Fruit fly (Drosophila melanogaster) whole organism, embryonic: ENCODE measurements around the gene Inx5.

Experiments used
- CG11093 ChIP-seq: fragments of 200-800 bp; sonication (Bioruptor generic); IDR thresholded peaks from 3 replicates; pipeline ENCODE4 v1.3.6; 2022; ENCODE audit warnings: missing biosample characterization, missing genetic modification characterization
- CG11696 ChIP-seq: fragments of 200-800 bp; sonication (Bioruptor generic); IDR thresholded peaks from 2 replicates; pipeline ENCODE4 v1.3.6; 2022; ENCODE audit warnings: missing biosample characterization, missing genetic modification characterization
- CG12659 ChIP-seq: fragments of 200-800 bp; sonication (Bioruptor generic); optimal IDR thresholded peaks from 3 replicates; lab custom pipeline; 2017; ENCODE audit warnings: mild to moderate bottlenecking, missing biosample characterization, missing genetic modification reagents, missing genetic modification characterization
- CG12769 ChIP-seq: fragments of 200-800 bp; sonication (Bioruptor generic); optimal IDR thresholded peaks from 2 replicates; lab custom pipeline; 2019; ENCODE audit warnings: missing biosample characterization, mild to moderate bottlenecking, missing genetic modification characterization, moderate library complexity
- CG13287 ChIP-seq: fragments of 200-800 bp; sonication (Bioruptor generic); IDR thresholded peaks from 2 replicates; pipeline ENCODE4 v1.3.6; 2022; ENCODE audit warnings: missing biosample characterization, missing genetic modification characterization; ENCODE audit not compliant: partially characterized antibody
- CG15073 ChIP-seq: fragments of 200-800 bp; sonication (Bioruptor generic); optimal IDR thresholded peaks from 2 replicates; lab custom pipeline; 2016; ENCODE audit warnings: missing biosample characterization, missing genetic modification characterization
- CG16813 ChIP-seq: fragments of 200-800 bp; sonication (Bioruptor generic); IDR thresholded peaks from 3 replicates; pipeline ENCODE4 v1.3.6; 2022; ENCODE audit warnings: missing biosample characterization, missing genetic modification characterization; ENCODE audit not compliant: partially characterized antibody
- CG17359 ChIP-seq: fragments of 200-800 bp; sonication (Bioruptor generic); optimal IDR thresholded peaks from 3 replicates; lab custom pipeline; 2018; ENCODE audit warnings: missing biosample characterization, mild to moderate bottlenecking, missing genetic modification characterization, moderate library complexity
- CG18764 ChIP-seq: fragments of 200-800 bp; sonication (Bioruptor generic); optimal IDR thresholded peaks from 3 replicates; lab custom pipeline; 2016; ENCODE audit warnings: missing biosample characterization, missing genetic modification characterization
- CG2202 ChIP-seq: fragments of 200-800 bp; sonication (Bioruptor generic); optimal IDR thresholded peaks from 2 replicates; lab custom pipeline; 2018; ENCODE audit warnings: missing biosample characterization, mild to moderate bottlenecking, missing genetic modification characterization
- CG2678 ChIP-seq: fragments of 200-800 bp; sonication (Bioruptor generic); optimal IDR thresholded peaks from 3 replicates; lab custom pipeline; 2019; ENCODE audit warnings: missing biosample characterization, mild to moderate bottlenecking, missing genetic modification characterization, moderate library complexity
- CG30403 ChIP-seq: fragments of 200-800 bp; sonication (Bioruptor generic); optimal IDR thresholded peaks from 3 replicates; lab custom pipeline; 2016; ENCODE audit warnings: missing biosample characterization, missing genetic modification characterization
- CG30431 ChIP-seq: fragments of 200-800 bp; sonication (Bioruptor generic); optimal IDR thresholded peaks from 2 replicates; lab custom pipeline; 2017; ENCODE audit warnings: missing biosample characterization, missing genetic modification characterization
- CG34224 ChIP-seq: fragments of 200-800 bp; sonication (Bioruptor generic); IDR thresholded peaks from 3 replicates; pipeline ENCODE4 v1.3.6; 2022; ENCODE audit warnings: missing biosample characterization, missing genetic modification characterization; ENCODE audit not compliant: partially characterized antibody
- CG4328 ChIP-seq: fragments of 200-800 bp; sonication (Bioruptor generic); optimal IDR thresholded peaks from 3 replicates; lab custom pipeline; 2017; ENCODE audit warnings: missing biosample characterization, missing genetic modification reagents, missing genetic modification characterization
- CG4707 ChIP-seq: fragments of 200-800 bp; sonication (Bioruptor generic); optimal IDR thresholded peaks from 2 replicates; lab custom pipeline; 2018; ENCODE audit warnings: missing biosample characterization, mild to moderate bottlenecking, missing genetic modification characterization, moderate library complexity
- CG5245 ChIP-seq: fragments of 200-800 bp; sonication (Bioruptor generic); optimal IDR thresholded peaks from 3 replicates; lab custom pipeline; 2016; ENCODE audit warnings: missing biosample characterization, missing genetic modification characterization
- CG7556 ChIP-seq: fragments of 200-800 bp; sonication (Bioruptor generic); optimal IDR thresholded peaks from 2 replicates; lab custom pipeline; 2017; ENCODE audit warnings: missing biosample characterization, mild to moderate bottlenecking, missing genetic modification characterization
- CG7839 ChIP-seq: fragments of 200-800 bp; sonication (Bioruptor generic); optimal IDR thresholded peaks from 3 replicates; lab custom pipeline; 2018; ENCODE audit warnings: missing biosample characterization, mild to moderate bottlenecking, missing genetic modification characterization, moderate library complexity
- CG8388 ChIP-seq: fragments of 200-800 bp; sonication (Bioruptor generic); optimal IDR thresholded peaks from 2 replicates; lab custom pipeline; 2019; ENCODE audit warnings: missing biosample characterization, mild to moderate bottlenecking, missing genetic modification characterization, moderate library complexity
- CG8924 ChIP-seq: fragments of 200-800 bp; optimal IDR thresholded peaks from 3 replicates; lab custom pipeline; 2019; ENCODE audit warnings: missing biosample characterization, mild to moderate bottlenecking, missing genetic modification characterization, moderate library complexity
- CG9876 ChIP-seq: fragments of 200-800 bp; sonication (Bioruptor generic); optimal IDR thresholded peaks from 2 replicates; lab custom pipeline; 2016; ENCODE audit warnings: missing biosample characterization, missing genetic modification characterization
- Deaf1 ChIP-seq: fragments of 200-800 bp; optimal IDR thresholded peaks from 3 replicates; lab custom pipeline; 2019; ENCODE audit warnings: missing biosample characterization, mild to moderate bottlenecking, missing genetic modification characterization, moderate library complexity
- Dll ChIP-seq: fragments of 200-800 bp; sonication (Bioruptor generic); IDR thresholded peaks from 4 replicates; pipeline ENCODE4 v1.3.6; 2022; ENCODE audit warnings: missing biosample characterization, missing genetic modification characterization; ENCODE audit not compliant: partially characterized antibody
- E2f1 ChIP-seq: fragments of 200-800 bp; sonication (Bioruptor generic); IDR thresholded peaks from 2 replicates; pipeline ENCODE4 v1.3.6; 2022; ENCODE audit warnings: missing biosample characterization, missing genetic modification characterization
- Hr78 ChIP-seq, 2 experiments: fragments of 200-800 bp in 1 of 2; fragments of >200 bp in 1 of 2; sonication (Bioruptor generic) in 1 of 2; optimal IDR thresholded peaks; 2 replicates each; lab custom pipeline; 2017 to 2019; ENCODE audit warnings: missing biosample characterization in 2 of 2, missing genetic modification characterization in 2 of 2, mild to moderate bottlenecking in 1 of 2, moderate library complexity in 1 of 2
- Mes4 ChIP-seq: fragments of 200-800 bp; sonication (Bioruptor generic); optimal IDR thresholded peaks from 2 replicates; lab custom pipeline; 2016; ENCODE audit warnings: missing biosample characterization, missing genetic modification characterization
- Sox100B ChIP-seq: fragments of 200-800 bp; sonication (Bioruptor generic); optimal IDR thresholded peaks from 3 replicates; lab custom pipeline; 2018; ENCODE audit warnings: missing biosample characterization, mild to moderate bottlenecking, missing genetic modification characterization
- Sox102F ChIP-seq: fragments of 200-800 bp; sonication (Bioruptor generic); optimal IDR thresholded peaks from 2 replicates; lab custom pipeline; 2018; ENCODE audit warnings: missing biosample characterization, mild to moderate bottlenecking, missing genetic modification characterization, moderate library complexity
- Ssrp ChIP-seq: fragments of 200-800 bp; sonication (Bioruptor generic); optimal IDR thresholded peaks from 2 replicates; lab custom pipeline; 2018; ENCODE audit warnings: missing biosample characterization, mild to moderate bottlenecking, missing genetic modification characterization, moderate library complexity
- abd-A ChIP-seq: fragments of 200-800 bp; sonication (Bioruptor generic); optimal IDR thresholded peaks from 3 replicates; lab custom pipeline; 2019; ENCODE audit warnings: missing biosample characterization, mild to moderate bottlenecking, missing genetic modification characterization, moderate library complexity
- bab2 ChIP-seq: fragments of 200-800 bp; sonication (Bioruptor generic); optimal IDR thresholded peaks from 2 replicates; lab custom pipeline; 2016; ENCODE audit warnings: missing biosample characterization, missing genetic modification characterization
- chn ChIP-seq: fragments of 200-800 bp; sonication (Bioruptor generic); optimal IDR thresholded peaks from 2 replicates; lab custom pipeline; 2016; ENCODE audit warnings: missing biosample characterization, missing genetic modification characterization
- crc ChIP-seq: fragments of 200-800 bp; sonication (Bioruptor generic); optimal IDR thresholded peaks from 2 replicates; lab custom pipeline; 2016; ENCODE audit warnings: missing biosample characterization, missing genetic modification characterization
- dmrt11E ChIP-seq: fragments of 200-800 bp; sonication (Bioruptor generic); optimal IDR thresholded peaks from 3 replicates; lab custom pipeline; 2018; ENCODE audit warnings: missing biosample characterization, mild to moderate bottlenecking, missing genetic modification characterization, moderate library complexity
- dpn ChIP-seq, 2 experiments: fragments of 200-800 bp; sonication (Bioruptor generic); optimal IDR thresholded peaks; 3 replicates each; lab custom pipeline; 2016; ENCODE audit warnings: missing biosample characterization in 2 of 2, missing genetic modification characterization in 2 of 2
- grau ChIP-seq: fragments of 200-800 bp; optimal IDR thresholded peaks from 3 replicates; lab custom pipeline; 2019; ENCODE audit warnings: missing biosample characterization, mild to moderate bottlenecking, missing genetic modification characterization, moderate library complexity
- jumu ChIP-seq: fragments of 200-800 bp; sonication (Bioruptor generic); optimal IDR thresholded peaks from 3 replicates; lab custom pipeline; 2016; ENCODE audit warnings: missing biosample characterization, missing genetic modification characterization
- nau ChIP-seq: fragments of 200-800 bp; sonication (Bioruptor generic); optimal IDR thresholded peaks from 3 replicates; lab custom pipeline; 2017; ENCODE audit warnings: missing biosample characterization, mild to moderate bottlenecking, missing genetic modification characterization, missing genetic modification reagents
- otp ChIP-seq: fragments of 200-800 bp; sonication (Bioruptor generic); IDR thresholded peaks from 3 replicates; pipeline ENCODE4, ENCODE4 v1.3.6; 2022; ENCODE audit warnings: missing biosample characterization, missing genetic modification characterization
- peb ChIP-seq: fragments of 200-800 bp; sonication (Bioruptor generic); IDR thresholded peaks from 2 replicates; pipeline ENCODE4 v1.3.6; 2022; ENCODE audit warnings: missing biosample characterization, missing genetic modification characterization
- salm ChIP-seq: fragments of 200-800 bp; sonication (Bioruptor generic); optimal IDR thresholded peaks from 2 replicates; lab custom pipeline; 2018; ENCODE audit warnings: missing biosample characterization, mild to moderate bottlenecking, missing genetic modification characterization
- sd ChIP-seq: fragments of 200-800 bp; sonication (Bioruptor generic); optimal IDR thresholded peaks from 3 replicates; lab custom pipeline; 2018; ENCODE audit warnings: missing biosample characterization, mild to moderate bottlenecking, missing genetic modification characterization, moderate library complexity
- sna ChIP-seq: fragments of 200-800 bp; sonication (Bioruptor generic); IDR thresholded peaks from 2 replicates; pipeline ENCODE4 v1.3.6; 2022; ENCODE audit warnings: missing biosample characterization, missing genetic modification characterization; ENCODE audit not compliant: partially characterized antibody
- stc ChIP-seq: fragments of 200-800 bp; sonication (Bioruptor generic); IDR thresholded peaks from 2 replicates; pipeline ENCODE4 v1.3.6; 2022; ENCODE audit warnings: missing biosample characterization, missing genetic modification characterization
- trem ChIP-seq: fragments of 200-800 bp; optimal IDR thresholded peaks from 3 replicates; lab custom pipeline; 2019; ENCODE audit warnings: missing biosample characterization, mild to moderate bottlenecking, missing genetic modification characterization, moderate library complexity
- ttk ChIP-seq: fragments of 200-800 bp; sonication (Bioruptor generic); IDR thresholded peaks from 2 replicates; pipeline ENCODE4 v2.1.2; 2022; ENCODE audit warnings: missing biosample characterization, missing genetic modification characterization
- tx ChIP-seq: fragments of 200-800 bp; sonication (Bioruptor generic); optimal IDR thresholded peaks from 2 replicates; lab custom pipeline; 2016; ENCODE audit warnings: missing biosample characterization, missing genetic modification characterization
- zen ChIP-seq: fragments of 200-800 bp; sonication (Bioruptor generic); optimal IDR thresholded peaks from 3 replicates; lab custom pipeline; 2018; ENCODE audit warnings: missing biosample characterization, mild to moderate bottlenecking, missing genetic modification characterization, moderate library complexity
- zf30C ChIP-seq: fragments of 200-800 bp; sonication (Bioruptor generic); optimal IDR thresholded peaks from 3 replicates; lab custom pipeline; 2018; ENCODE audit warnings: missing biosample characterization, mild to moderate bottlenecking, missing genetic modification characterization

Inx5 gene

DNA sequence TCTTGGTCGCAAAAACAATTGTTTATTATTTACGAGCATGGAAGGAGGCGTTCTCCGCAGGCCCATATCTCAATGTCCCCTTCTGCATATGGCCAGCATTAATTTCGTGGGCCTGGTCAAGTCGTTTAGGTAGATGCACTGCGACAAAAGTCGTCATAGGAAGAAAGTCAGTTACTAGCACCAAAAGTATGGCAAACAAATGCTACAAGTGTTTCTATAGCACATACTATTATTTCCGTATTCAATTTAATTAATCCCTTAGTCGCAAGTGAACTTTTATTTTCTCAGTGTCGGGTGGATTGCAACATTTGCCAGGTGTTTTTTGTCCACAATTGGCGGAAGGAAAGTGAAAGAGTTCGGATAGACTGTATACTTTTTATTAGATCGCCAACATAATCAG is 2.3 kb upstream of the Inx5 start (continued):
- no peak for TF ChIP-seq CG4707 (GFP tag; lab: Kevin White, UChicago)
- TF ChIP-seq Dll (GFP tag; lab: Robert Waterston, UW): no peak
- TF ChIP-seq Ssrp (tag; lab: Kevin White, UChicago): no peak
- TF ChIP-seq CG2678 (tag; lab: Kevin White, UChicago): no peak
- no peak for TF ChIP-seq Sox100B (GFP tag; lab: Kevin White, UChicago)
- TF ChIP-seq CG2202: no peak
- peak; percentile 0 for TF ChIP-seq Mes4
- TF ChIP-seq grau: peak; percentile 15
- TF ChIP-seq otp: no peak
- TF ChIP-seq stc (GFP tag; lab: Robert Waterston, UW): peak; percentile 37; the same call in 1 of the 2 replicates
- peak; percentile 4 for TF ChIP-seq chn (GFP tag; lab: Kevin White, UChicago)
- TF ChIP-seq tx: no peak
- TF ChIP-seq jumu (GFP tag; lab: Kevin White, UChicago): no peak
- TF ChIP-seq dpn (GFP tag; optimal IDR thresholded peaks at IDR 0.05; lab: Kevin White, UChicago): peak; percentile 3 to 14
- no peak for TF ChIP-seq crc (GFP tag; lab: Kevin White, UChicago)
- TF ChIP-seq CG30431 (GFP tag; lab: Kevin White, UChicago): no peak
- no peak for TF ChIP-seq CG18764 (GFP tag; lab: Kevin White, UChicago)
- peak; percentile 0 for TF ChIP-seq CG17359
- TF ChIP-seq bab2 (GFP tag; lab: Kevin White, UChicago): no peak
- no peak for TF ChIP-seq zen (tag; lab: Kevin White, UChicago)
- TF ChIP-seq Deaf1 (tag; lab: Kevin White, UChicago): no peak
- no peak for TF ChIP-seq ttk
- TF ChIP-seq CG8924: no peak
- no peak for TF ChIP-seq CG11093 (GFP tag; lab: Robert Waterston, UW)
- no peak for TF ChIP-seq CG13287 (GFP tag; lab: Robert Waterston, UW)
- no peak for TF ChIP-seq peb
- TF ChIP-seq nau (GFP tag; lab: Kevin White, UChicago): no peak
- peak; percentile 28 for TF ChIP-seq Sox102F (GFP tag; lab: Kevin White, UChicago)
- peak; percentile 11 for TF ChIP-seq CG7839 (tag; lab: Kevin White, UChicago)
- TF ChIP-seq CG12659 (GFP tag; lab: Kevin White, UChicago): no peak
- no peak for TF ChIP-seq CG8388 (GFP tag; lab: Kevin White, UChicago)
- TF ChIP-seq abd-A (tag; lab: Kevin White, UChicago): no peak
- TF ChIP-seq trem (tag; lab: Kevin White, UChicago): no peak
- TF ChIP-seq CG7556 (GFP tag; lab: Kevin White, UChicago): peak; percentile 15
- peak; percentile 12 for TF ChIP-seq CG30403 (GFP tag; lab: Kevin White, UChicago)
- no peak for TF ChIP-seq Hr78 (GFP tag; optimal IDR thresholded peaks at IDR 0.05; lab: Kevin White, UChicago)
- no peak for TF ChIP-seq salm (tag; lab: Kevin White, UChicago)
- TF ChIP-seq CG15073: no peak
- TF ChIP-seq sd (tag; lab: Kevin White, UChicago): no peak
- TF ChIP-seq CG11696 (GFP tag; lab: Robert Waterston, UW): no peak
- TF ChIP-seq CG9876 (GFP tag; lab: Kevin White, UChicago): no peak
- no peak for TF ChIP-seq sna (GFP tag; lab: Robert Waterston, UW)
- TF ChIP-seq E2f1 (GFP tag; lab: Robert Waterston, UW): 0 out of 2 replicates have a peak, but pooled peaks have one; percentile 6
- no peak for TF ChIP-seq CG16813
- no peak for TF ChIP-seq CG4328 (GFP tag; lab: Kevin White, UChicago)
- no peak for TF ChIP-seq dmrt11E (tag; lab: Kevin White, UChicago)
- no peak for TF ChIP-seq CG34224 (GFP tag; lab: Robert Waterston, UW)
- peak; percentile 3 for TF ChIP-seq CG12769 (tag; lab: Kevin White, UChicago)
- no peak for TF ChIP-seq zf30C (GFP tag; lab: Kevin White, UChicago)
- peak; percentile 14 for TF ChIP-seq CG5245
